Worm (Caenorhabditis elegans): Measurements from ENCODE around the gene fkh-4.

The fkh-4 gene

DNA sequence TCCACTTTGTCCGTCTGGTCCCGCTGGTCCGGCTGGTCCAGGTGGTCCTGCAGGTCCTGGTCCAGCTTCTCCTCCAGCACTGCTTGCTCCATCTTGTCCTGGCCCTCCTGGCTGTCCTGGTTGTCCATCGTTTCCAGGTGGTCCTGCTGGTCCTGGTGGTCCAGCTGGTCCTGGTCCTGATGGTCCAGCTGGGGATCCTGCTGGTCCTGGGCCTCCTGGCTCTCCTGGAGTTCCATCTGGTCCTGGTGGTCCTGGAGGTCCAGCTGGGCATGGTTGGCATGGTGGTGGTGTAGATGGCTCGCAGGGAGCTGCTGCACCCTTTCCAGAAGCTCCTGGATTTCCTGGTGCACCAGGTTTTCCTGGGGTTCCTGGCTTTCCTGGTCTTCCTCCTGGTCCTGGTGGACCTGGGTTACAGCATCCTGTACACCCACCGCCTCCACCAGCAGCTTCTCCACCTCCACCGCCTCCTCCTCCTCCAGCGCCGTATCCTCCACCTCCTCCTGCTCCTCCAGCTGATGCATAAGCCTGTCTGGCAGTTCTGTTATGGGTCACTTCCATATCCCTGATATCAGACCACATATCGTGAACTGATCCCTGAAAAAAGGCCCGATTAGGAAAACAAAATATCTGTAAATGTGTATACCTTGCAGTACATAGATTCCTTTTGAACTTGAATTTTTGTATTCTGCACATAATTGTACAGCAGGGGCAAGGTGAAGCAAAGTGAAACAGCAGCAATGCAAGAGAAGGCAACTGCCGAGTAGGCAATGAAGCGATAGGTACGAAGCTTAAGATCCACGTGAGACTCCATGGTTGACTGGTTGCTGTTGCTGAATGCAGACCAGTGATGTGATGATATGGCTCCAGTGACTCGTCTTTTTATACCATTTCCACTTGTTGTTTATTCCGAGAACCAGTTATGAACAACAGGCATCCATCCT, 38.5 kb upstream of the fkh-4 start, which contains the start of gene col-183:
col-183 (minus strand) TSS at position 839 of the 941 bp plus-strand sequence.
- TF ChIP-seq nhr-12 (tag; optimal IDR thresholded peaks at IDR 0.05) (no peak), ceh-8 (GFP tag; optimal IDR thresholded peaks at IDR 0.05) (peak; percentile 55), mdl-1 (tag; optimal IDR thresholded peaks at IDR 0.05) (no peak), ces-1 (GFP tag; optimal IDR thresholded peaks at IDR 0.05) (no peak)

DNA sequence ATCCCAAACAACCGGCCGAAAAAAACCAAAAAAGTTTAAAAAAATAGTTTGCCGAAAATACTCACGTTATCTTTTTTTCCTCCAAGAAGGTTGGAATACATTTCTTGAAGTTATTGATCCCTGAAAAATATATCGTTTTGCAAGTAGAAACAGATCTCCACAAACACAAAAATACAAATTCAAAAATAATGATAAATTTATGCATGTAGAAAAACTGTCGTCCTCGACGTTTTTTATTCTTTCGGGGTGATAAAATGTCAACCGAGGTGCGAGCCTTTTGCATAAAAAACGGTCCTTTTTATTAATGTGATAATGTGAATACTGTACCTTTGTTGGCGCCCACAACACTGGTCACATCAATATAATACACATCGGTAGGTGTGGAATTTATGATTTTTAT, 35.1 kb upstream of the fkh-4 start, which contains the start of gene F02D10.2:
F02D10.2 (minus strand) TSS at position 101 of the 400 bp plus-strand sequence.
- TF ChIP-seq hpl-2 (GFP tag; optimal IDR thresholded peaks at IDR 0.05) (no peak), aha-1 (tag; optimal IDR thresholded peaks at IDR 0.05) (no peak), aly-2 (tag; optimal IDR thresholded peaks at IDR 0.05) (no peak), nhr-71 (tag; optimal IDR thresholded peaks at IDR 0.05) (no peak), lsy-2 (tag; optimal IDR thresholded peaks at IDR 0.05) (no peak), snpc-4 (tag; optimal IDR thresholded peaks at IDR 0.05) (no peak), nhr-76 (tag; optimal IDR thresholded peaks at IDR 0.05) (no peak), sptf-1 (tag; optimal IDR thresholded peaks at IDR 0.05) (no peak), unc-98 (GFP tag; IDR thresholded peaks at IDR 0.05) (no peak), rnt-1 (tag; optimal IDR thresholded peaks at IDR 0.05) (no peak), efl-1 (optimal IDR thresholded peaks at IDR 0.05) (no peak), efl-1 (GFP tag; optimal IDR thresholded peaks at IDR 0.05 in 1 of 2) (no peak), Y116A8C.19 (tag; optimal IDR thresholded peaks at IDR 0.05; ENCODE audit: borderline replicate concordance) (no peak), lin-15B (tag; optimal IDR thresholded peaks at IDR 0.05) (no peak), dpl-1 (GFP tag; optimal IDR thresholded peaks at IDR 0.05) (no peak), lir-3 (tag; optimal IDR thresholded peaks at IDR 0.05; ENCODE audit: poor library complexity) (no peak), dsc-1 (tag; optimal IDR thresholded peaks at IDR 0.05) (no peak)

DNA sequence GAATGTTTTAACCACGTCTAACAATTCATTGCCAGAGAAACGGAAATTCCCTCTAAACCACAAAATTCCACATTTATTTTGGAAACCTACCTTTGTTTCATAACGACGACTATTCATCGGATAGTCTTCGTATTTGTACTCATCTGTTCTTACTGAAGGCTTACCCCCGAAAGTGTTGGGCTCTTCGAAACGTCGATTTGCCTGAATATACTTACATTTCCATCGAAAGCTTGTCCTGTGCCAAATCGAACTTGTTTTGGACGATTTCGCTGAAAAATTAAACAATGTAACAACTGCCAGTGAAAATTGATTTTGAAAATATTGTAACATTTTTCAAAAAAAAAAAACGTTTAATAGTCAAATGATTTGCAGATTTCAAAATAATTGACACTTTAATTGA, 33.9 kb upstream of the fkh-4 start, which contains the start of gene F02D10.3:
F02D10.3 (minus strand) TSS at position 101 of the 400 bp plus-strand sequence.
- TF ChIP-seq nhr-28 (tag; optimal IDR thresholded peaks at IDR 0.05) (no peak), C04F5.9 (tag; optimal IDR thresholded peaks at IDR 0.05) (no peak), nhr-12 (tag; optimal IDR thresholded peaks at IDR 0.05) (no peak), lin-13 (GFP tag; optimal IDR thresholded peaks at IDR 0.05) (no peak), efl-3 (GFP tag; optimal IDR thresholded peaks at IDR 0.05) (no peak), Y116A8C.19 (tag; optimal IDR thresholded peaks at IDR 0.05; ENCODE audit: borderline replicate concordance) (no peak), nhr-90 (tag; optimal IDR thresholded peaks at IDR 0.05; ENCODE audit: poor library complexity) (no peak), lin-35 (GFP tag; optimal IDR thresholded peaks at IDR 0.05) (no peak), unc-130 (tag; optimal IDR thresholded peaks at IDR 0.05) (no peak), pax-3 (tag; optimal IDR thresholded peaks at IDR 0.05) (no peak), hlh-17 (GFP tag; optimal IDR thresholded peaks at IDR 0.05; ENCODE audit: borderline replicate concordance) (no peak), C34B4.2 (tag; optimal IDR thresholded peaks at IDR 0.05) (no peak), nhr-85 (tag) (no peak), vab-15 (tag; optimal IDR thresholded peaks at IDR 0.05) (no peak), grh-1 (GFP tag; IDR thresholded peaks at IDR 0.05) (no peak), nhr-47 (tag; optimal IDR thresholded peaks at IDR 0.05) (no peak), blmp-1 (tag; optimal IDR thresholded peaks at IDR 0.05) (no peak)

DNA sequence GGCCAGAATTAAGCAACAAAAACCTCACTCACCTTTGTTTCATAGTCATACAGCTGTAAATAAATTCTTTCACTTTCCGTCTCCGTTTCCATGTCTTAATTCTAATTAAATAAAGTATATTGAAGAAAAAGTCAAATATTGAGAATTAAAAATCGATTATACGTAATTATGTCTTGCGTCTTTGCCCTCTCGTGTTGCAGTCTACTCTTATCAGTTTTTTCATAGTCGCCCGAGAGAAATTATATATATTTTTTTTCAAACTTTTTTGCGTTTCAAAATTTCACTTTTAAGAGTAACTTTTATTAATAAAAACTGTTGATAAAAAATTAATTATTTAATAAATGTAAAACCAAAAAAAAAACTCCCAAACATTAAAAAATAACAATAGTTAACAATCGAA, 27.8 kb upstream of the fkh-4 start, which contains the start of gene flr-1:
flr-1 (minus strand) TSS at position 101 of the 400 bp plus-strand sequence.
- TF ChIP-seq nhr-20 (tag; optimal IDR thresholded peaks at IDR 0.05), result no peak
- no peak for TF ChIP-seq sup-37 (GFP tag; optimal IDR thresholded peaks at IDR 0.05)
- no peak for TF ChIP-seq fkh-10 (GFP tag; optimal IDR thresholded peaks at IDR 0.05)
- no peak for TF ChIP-seq unc-86 (tag; optimal IDR thresholded peaks at IDR 0.05)
- no peak for TF ChIP-seq sox-4 (tag; optimal IDR thresholded peaks at IDR 0.05)
- no peak for TF ChIP-seq ama-1 (optimal IDR thresholded peaks at IDR 0.05)
- TF ChIP-seq ztf-4 (tag; optimal IDR thresholded peaks at IDR 0.05), result no peak
- no peak for TF ChIP-seq nhr-11 (tag; optimal IDR thresholded peaks at IDR 0.05)
- no peak for TF ChIP-seq nhr-76 (tag; optimal IDR thresholded peaks at IDR 0.05)
- no peak for TF ChIP-seq zag-1 (tag; optimal IDR thresholded peaks at IDR 0.05)
